Fruit fly (Drosophila melanogaster): ENCODE data around the gene nerfin-1.

Gene nerfin-1

dm6 chr3L:959869-960378 is 51.0 kb downstream of the nerfin-1 start:
- TF ChIP-seq Dif (GFP tag; optimal IDR thresholded peaks at IDR 0.05; ENCODE audit: partially characterized antibody) (peak; percentile 9), dl (GFP tag; optimal IDR thresholded peaks at IDR 0.05; ENCODE audit: insufficient read depth in 1 of 2, partially characterized antibody in 2 of 2) (no peak)

- no peak for TF ChIP-seq Rel (GFP tag; optimal IDR thresholded peaks at IDR 0.05)
- no peak for TF ChIP-seq Rel (tag; optimal IDR thresholded peaks at IDR 0.05)
- TF ChIP-seq Hr78 (GFP tag; optimal IDR thresholded peaks at IDR 0.05) = no peak
- no peak for TF ChIP-seq Mio (GFP tag; optimal IDR thresholded peaks at IDR 0.05)
- no peak for TF ChIP-seq OdsH (GFP tag; optimal IDR thresholded peaks at IDR 0.05)
- no peak for TF ChIP-seq tai (GFP tag; optimal IDR thresholded peaks at IDR 0.05)
- TF ChIP-seq CG9705 (GFP tag; optimal IDR thresholded peaks at IDR 0.05) = no peak
- TF ChIP-seq Hnf4 (GFP tag; optimal IDR thresholded peaks at IDR 0.05) = no peak
- no peak for TF ChIP-seq GATAd (GFP tag; optimal IDR thresholded peaks at IDR 0.05)
- no peak for TF ChIP-seq usp (GFP tag; optimal IDR thresholded peaks at IDR 0.05)
- no peak for TF ChIP-seq Sp1 (GFP tag; optimal IDR thresholded peaks at IDR 0.05)
- TF ChIP-seq woc (GFP tag; optimal IDR thresholded peaks at IDR 0.05) = no peak
- TF ChIP-seq psq (GFP tag; optimal IDR thresholded peaks at IDR 0.05) = no peak
Observed at dm6 chr3L:960557-960956, 51.6 kb downstream of the nerfin-1 start.
